Fruit fly (Drosophila melanogaster): ENCODE results near the gene Toll-9.

dm6 chr3L:20398243-20399222, 32.0 kb upstream of the Toll-9 start:
- TF ChIP-seq CG6276 (GFP tag; optimal IDR thresholded peaks at IDR 0.05) (peak; percentile 84), Gug (GFP tag; IDR thresholded peaks at IDR 0.05) (peak; percentile 52; the same call in 1 of the 2 replicates), Lpt (GFP tag; optimal IDR thresholded peaks at IDR 0.05) (peak; percentile 84), lz (GFP tag; optimal IDR thresholded peaks at IDR 0.05) (peak; percentile 78), CG11902 (GFP tag; optimal IDR thresholded peaks at IDR 0.05) (peak; percentile 62), CG16779 (tag; optimal IDR thresholded peaks at IDR 0.05) (peak; percentile 69)
